Fruit fly (Drosophila melanogaster): Measurements from ENCODE around the gene CG4592.

The CG4592 gene

DNA sequence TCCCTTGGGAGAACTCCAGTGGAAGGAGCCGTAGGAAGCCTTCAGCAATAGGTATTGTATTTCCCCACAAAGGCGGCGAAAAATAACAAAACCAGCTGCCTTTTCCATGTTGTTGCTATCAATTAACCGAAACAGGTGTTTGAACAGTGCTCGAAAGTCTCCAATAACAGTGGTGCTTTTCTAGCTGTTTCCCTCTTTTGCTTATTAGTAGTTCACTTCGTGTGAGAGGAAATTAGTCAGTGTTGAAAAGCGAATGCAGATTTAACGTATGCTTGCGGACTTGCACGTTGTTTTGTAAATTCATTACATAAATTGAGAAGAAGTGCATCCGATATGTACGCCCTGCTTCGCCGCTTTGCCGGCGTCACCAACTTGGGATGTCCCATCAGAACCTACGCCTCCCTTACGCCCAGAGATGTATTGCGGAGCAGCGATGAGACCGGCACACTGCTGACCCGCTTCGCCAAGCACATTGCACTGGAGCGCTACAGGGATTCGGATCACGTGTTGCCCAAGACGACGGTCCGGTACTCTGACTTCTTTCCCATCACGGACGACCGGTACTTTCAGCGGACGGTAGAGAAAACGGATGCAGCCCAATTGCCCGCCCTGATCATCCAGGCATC, 17.3 kb downstream of the CG4592 start, which contains the start of the genes Datp and CG4619 (continued):
- TF ChIP-seq grau (tag; optimal IDR thresholded peaks at IDR 0.05) = no peak
- no peak for TF ChIP-seq CG6689 (GFP tag; IDR thresholded peaks at IDR 0.05)
- no peak for TF ChIP-seq Stat92E (GFP tag; optimal IDR thresholded peaks at IDR 0.05)
- TF ChIP-seq CG17328 (GFP tag; IDR thresholded peaks at IDR 0.05) = peak; percentile 29; the same call in 1 of the 2 replicates
- 0 out of 2 replicates have a peak, but pooled peaks have one; percentile 13 for TF ChIP-seq CG14014 (GFP tag; IDR thresholded peaks at IDR 0.05)
- TF ChIP-seq wor (GFP tag; IDR thresholded peaks at IDR 0.05) = no peak
- peak; percentile 61 for TF ChIP-seq row (GFP tag; IDR thresholded peaks at IDR 0.05)
- TF ChIP-seq CG4404 (GFP tag; IDR thresholded peaks at IDR 0.05) = peak; percentile 40
- peak; percentile 31; the same call in 1 of the 2 replicates for TF ChIP-seq Xrp1 (GFP tag; IDR thresholded peaks at IDR 0.05)
- TF ChIP-seq CG16863 (GFP tag; optimal IDR thresholded peaks at IDR 0.05) = no peak
- TF ChIP-seq CG10431 (GFP tag; optimal IDR thresholded peaks at IDR 0.05) = peak; percentile 68
- peak; percentile 80 for TF ChIP-seq Myb (GFP tag; optimal IDR thresholded peaks at IDR 0.05)
- no peak for TF ChIP-seq ap (GFP tag; IDR thresholded peaks at IDR 0.05)
- TF ChIP-seq psq (GFP tag; optimal IDR thresholded peaks at IDR 0.05) = no peak
- no peak for TF ChIP-seq gce (GFP tag; IDR thresholded peaks at IDR 0.05)
- no peak for TF ChIP-seq fd102C (GFP tag; optimal IDR thresholded peaks at IDR 0.05)
- TF ChIP-seq CG32532 (GFP tag; IDR thresholded peaks at IDR 0.05) = no peak
- no peak for TF ChIP-seq tll (GFP tag; optimal IDR thresholded peaks at IDR 0.05)
- TF ChIP-seq CG6683 (GFP tag; optimal IDR thresholded peaks at IDR 0.05) = no peak
- TF ChIP-seq sens (GFP tag) = peak; percentile 76
- no peak for TF ChIP-seq stc (GFP tag; IDR thresholded peaks at IDR 0.05)
- no peak for TF ChIP-seq Atf6 (GFP tag; IDR thresholded peaks at IDR 0.05)
- TF ChIP-seq CG18011 (GFP tag; optimal IDR thresholded peaks at IDR 0.05) = no peak
- peak in 1 of 2 experiments; percentile 16 for TF ChIP-seq chif (GFP tag; optimal IDR thresholded peaks at IDR 0.05)
- TF ChIP-seq CG2875 (GFP tag; optimal IDR thresholded peaks at IDR 0.05) = no peak
- no peak for TF ChIP-seq az2 (GFP tag; optimal IDR thresholded peaks at IDR 0.05)
- TF ChIP-seq ken (GFP tag; IDR thresholded peaks at IDR 0.05) = peak; percentile 53; the same call in 2 of the 3 replicates
- TF ChIP-seq repo (GFP tag; optimal IDR thresholded peaks at IDR 0.05) = peak; percentile 16
- peak; percentile 65 for TF ChIP-seq ci (GFP tag; IDR thresholded peaks at IDR 0.05)
- TF ChIP-seq crol (GFP tag; IDR thresholded peaks at IDR 0.05) = no peak
- peak; percentile 43; the same call in 1 of the 3 replicates for TF ChIP-seq CG34224 (GFP tag; IDR thresholded peaks at IDR 0.05; ENCODE audit: partially characterized antibody)
- peak; percentile 51 for TF ChIP-seq Ets97D (GFP tag; optimal IDR thresholded peaks at IDR 0.05)
- TF ChIP-seq sc (optimal IDR thresholded peaks at IDR 0.05) = no peak
- TF ChIP-seq sc (GFP tag; optimal IDR thresholded peaks at IDR 0.05) = no peak
- TF ChIP-seq CG7987 (GFP tag; optimal IDR thresholded peaks at IDR 0.05) = peak; percentile 30
- no peak for TF ChIP-seq CG15073 (GFP tag; optimal IDR thresholded peaks at IDR 0.05)
- TF ChIP-seq wek (GFP tag; optimal IDR thresholded peaks at IDR 0.05) = no peak
- peak; percentile 12 to 95 for TF ChIP-seq Pdp1 (GFP tag; optimal IDR thresholded peaks at IDR 0.05)
- peak; percentile 32 for TF ChIP-seq CG18764 (GFP tag; optimal IDR thresholded peaks at IDR 0.05)
- peak; percentile 96 for TF ChIP-seq Med (GFP tag)
- no peak for TF ChIP-seq Nf-YC (tag; optimal IDR thresholded peaks at IDR 0.05)
- no peak for TF ChIP-seq lov (optimal IDR thresholded peaks at IDR 0.05)
- peak; percentile 72; the same call in 1 of the 3 replicates for TF ChIP-seq lov (GFP tag; IDR thresholded peaks at IDR 0.05)
- no peak for TF ChIP-seq Deaf1 (tag; optimal IDR thresholded peaks at IDR 0.05)
- no peak for TF ChIP-seq PHDP (tag; optimal IDR thresholded peaks at IDR 0.05)
- no peak for TF ChIP-seq CrebB (tag; optimal IDR thresholded peaks at IDR 0.05)
- peak; percentile 20 for TF ChIP-seq disco-r (GFP tag; optimal IDR thresholded peaks at IDR 0.05)
- TF ChIP-seq seq (GFP tag; IDR thresholded peaks at IDR 0.05) = no peak
- TF ChIP-seq gsb-n (tag; optimal IDR thresholded peaks at IDR 0.05) = no peak
- peak; percentile 54 for TF ChIP-seq her (GFP tag; optimal IDR thresholded peaks at IDR 0.05)
- TF ChIP-seq CG18619 (GFP tag; optimal IDR thresholded peaks at IDR 0.05) = peak; percentile 54
